Fruit fly (Drosophila melanogaster) S2 (cell line): ENCODE data around the gene mtd.
A peak's percentile ranks its signal among the peaks of the same experiment; 100 is the strongest.

ENCODE experiments used
- CG8478 ChIP-seq: fragments of >200 bp; optimal IDR thresholded peaks from 2 replicates; lab custom pipeline; 2018
- CTCF ChIP-seq, 2 experiments: fragments of >200 bp; optimal IDR thresholded peaks; 2 replicates each; lab custom pipeline; 2018

The mtd gene

dm6 chr3R:5369490-5370001 lies 19.3 kb upstream of the mtd start, which contains the start of the genes CG31542 and CG34277:
CG31542 (plus strand) TSS chr3R:5369540.
CG34277 (plus strand) TSS chr3R:5369540.
- TF ChIP-seq CG8478 (lab: Kevin White, UChicago) (no peak), CTCF (optimal IDR thresholded peaks at IDR 0.05; lab: Kevin White, UChicago) (no peak)

dm6 chr3R:5368170-5368781 lies 18.0 kb upstream of the mtd start, which contains the start of gene Cerk:
Cerk (minus strand) TSS chr3R:5368306.
- TF ChIP-seq CG8478 (lab: Kevin White, UChicago) (no peak), CTCF (optimal IDR thresholded peaks at IDR 0.05; lab: Kevin White, UChicago) (peak; percentile 20 to 22)

dm6 chr3R:5367512-5368169 lies 17.4 kb upstream of the mtd start:
- TF ChIP-seq CTCF (optimal IDR thresholded peaks at IDR 0.05; lab: Kevin White, UChicago) (no peak), CG8478 (lab: Kevin White, UChicago) (no peak)

dm6 chr3R:5364539-5365273 lies 14.5 kb upstream of the mtd start:
- TF ChIP-seq CTCF (optimal IDR thresholded peaks at IDR 0.05; lab: Kevin White, UChicago) (no peak), CG8478 (lab: Kevin White, UChicago) (no peak)

- no peak for TF ChIP-seq CG8478 (lab: Kevin White, UChicago)
- TF ChIP-seq CTCF (optimal IDR thresholded peaks at IDR 0.05; lab: Kevin White, UChicago): no peak
These were observed 13.2 kb upstream of the mtd start for dm6 chr3R:5363412-5363811.

dm6 chr3R:5361681-5362319 lies 11.6 kb upstream of the mtd start:
- TF ChIP-seq CTCF (optimal IDR thresholded peaks at IDR 0.05; lab: Kevin White, UChicago) (no peak), CG8478 (lab: Kevin White, UChicago) (no peak)

dm6 chr3R:5357935-5358414 lies 7.7 kb upstream of the mtd start, which contains the start of gene Prosbeta7:
Prosbeta7 (minus strand) TSS chr3R:5358364.
- TF ChIP-seq CTCF (optimal IDR thresholded peaks at IDR 0.05; lab: Kevin White, UChicago): peak in 1 of 2 experiments; percentile 11
- no peak for TF ChIP-seq CG8478 (lab: Kevin White, UChicago)

- TF ChIP-seq CG8478 (lab: Kevin White, UChicago) (no peak), CTCF (optimal IDR thresholded peaks at IDR 0.05; lab: Kevin White, UChicago) (no peak)
These were observed 4.9 kb upstream of the mtd start for dm6 chr3R:5355135-5355493.

dm6 chr3R:5354373-5355134 lies 4.3 kb upstream of the mtd start, which contains the start of the genes CG11999 and CG1161:
CG11999 (minus strand) TSS chr3R:5354747.
CG1161 (plus strand) TSS chr3R:5355092.
- TF ChIP-seq CTCF (optimal IDR thresholded peaks at IDR 0.05; lab: Kevin White, UChicago): no peak
- TF ChIP-seq CG8478 (lab: Kevin White, UChicago): no peak

dm6 chr3R:5346707-5347323 lies 3.4 kb downstream of the mtd start:
- no peak for TF ChIP-seq CG8478 (lab: Kevin White, UChicago)
- no peak for TF ChIP-seq CTCF (optimal IDR thresholded peaks at IDR 0.05; lab: Kevin White, UChicago)

- TF ChIP-seq CTCF (optimal IDR thresholded peaks at IDR 0.05; lab: Kevin White, UChicago) (no peak), CG8478 (lab: Kevin White, UChicago) (no peak)
These were observed 18.4 kb downstream of the mtd start for dm6 chr3R:5331764-5332405.

dm6 chr3R:5330338-5330737 lies 19.9 kb downstream of the mtd start:
- TF ChIP-seq CG8478 (lab: Kevin White, UChicago) (no peak), CTCF (optimal IDR thresholded peaks at IDR 0.05; lab: Kevin White, UChicago) (no peak)
